Worm (Caenorhabditis elegans) whole organism, L1 larva: ENCODE measurements around the gene pho-14.

Source experiments
- C16A3.4 ChIP-seq: fragments of 150-350 bp; optimal IDR thresholded peaks from 2 replicates; lab custom pipeline; 2014; ENCODE audit warnings: missing biosample characterization, missing genetic modification characterization
- alr-1 ChIP-seq: fragments of 200-800 bp; sonication (Bioruptor generic); optimal IDR thresholded peaks from 2 replicates; lab custom pipeline; 2018; ENCODE audit warnings: borderline replicate concordance, mild to moderate bottlenecking, missing genetic modification characterization, missing compliant biosample characterization
- blmp-1 ChIP-seq: fragments of 150-350 bp; optimal IDR thresholded peaks from 2 replicates; lab custom pipeline; 2014; ENCODE audit warnings: missing biosample characterization, missing genetic modification characterization
- ceh-63 ChIP-seq: fragments of 200-800 bp; sonication (Bioruptor generic); optimal IDR thresholded peaks from 2 replicates; lab custom pipeline; 2018; ENCODE audit warnings: mild to moderate bottlenecking, missing genetic modification characterization, missing compliant biosample characterization
- ceh-8 ChIP-seq: fragments of 200-800 bp; sonication (Bioruptor generic); optimal IDR thresholded peaks from 2 replicates; lab custom pipeline; 2018; ENCODE audit warnings: mild to moderate bottlenecking, missing genetic modification characterization, moderate library complexity, missing compliant biosample characterization
- ceh-82 ChIP-seq, 3 experiments: fragments of 150-350 bp in 1 of 3; sonication (generic microtip) in 2 of 3; optimal IDR thresholded peaks; 2 replicates each; lab custom pipeline; 2014 to 2017; ENCODE audit warnings: missing biosample characterization in 3 of 3, missing genetic modification characterization in 3 of 3
- ceh-88 ChIP-seq: fragments of 200-800 bp; sonication (Bioruptor generic); IDR thresholded peaks from 2 replicates; pipeline ENCODE4 v1.3.6; 2022; ENCODE audit warnings: missing genetic modification characterization, missing compliant biosample characterization
- dpl-1 ChIP-seq, 3 experiments: fragments of 150-350 bp in 2 of 3; sonication (generic microtip) in 1 of 3; optimal IDR thresholded peaks; 2 replicates each; lab custom pipeline; 2014 to 2017; ENCODE audit warnings: missing biosample characterization in 3 of 3, missing genetic modification characterization in 3 of 3, missing genetic modification reagents in 3 of 3
- dsc-1 ChIP-seq: sonication (generic microtip); optimal IDR thresholded peaks from 2 replicates; lab custom pipeline; 2016; ENCODE audit warnings: mild to moderate bottlenecking, missing genetic modification characterization, missing compliant biosample characterization
- efl-1 ChIP-seq, 4 experiments: fragments of 150-350 bp; optimal IDR thresholded peaks in 3 of 4; peaks in 1 of 4; 1 replicate in 1 of 4; 2 replicates in 3 of 4; lab custom pipeline; 2014; ENCODE audit warnings: missing biosample characterization in 2 of 4, missing genetic modification characterization in 2 of 4, missing genetic modification reagents in 2 of 4
- egl-13 ChIP-seq: sonication (generic microtip); optimal IDR thresholded peaks from 2 replicates; lab custom pipeline; 2016; ENCODE audit warnings: missing genotype, missing genetic modification reagents, missing genetic modification characterization, missing compliant biosample characterization
- egl-27 ChIP-seq, 2 experiments: fragments of 150-350 bp in 1 of 2; sonication (generic microtip); optimal IDR thresholded peaks; 3 replicates each; lab custom pipeline; 2017 to 2018; ENCODE audit warnings: missing biosample characterization in 2 of 2, missing genetic modification characterization in 2 of 2, missing genetic modification reagents in 2 of 2
- elt-3 ChIP-seq, 6 experiments: fragments of 150-350 bp in 1 of 6; sonication (generic microtip); optimal IDR thresholded peaks; 2 replicates each; lab custom pipeline; 2017 to 2018; ENCODE audit warnings: missing biosample characterization in 6 of 6, missing genetic modification characterization in 6 of 6, inconsistent platforms in 1 of 6
- fkh-10 ChIP-seq: sonication (generic microtip); optimal IDR thresholded peaks from 2 replicates; lab custom pipeline; 2017; ENCODE audit warnings: missing biosample characterization, missing genetic modification reagents, missing genetic modification characterization
- fkh-8 ChIP-seq: sonication (generic microtip); optimal IDR thresholded peaks from 2 replicates; lab custom pipeline; 2016; ENCODE audit warnings: mild to moderate bottlenecking, missing genetic modification characterization, missing compliant biosample characterization
- grh-1 ChIP-seq: fragments of 200-800 bp; sonication (Bioruptor generic); IDR thresholded peaks from 2 replicates; pipeline ENCODE4 v1.3.6; 2022; ENCODE audit warnings: missing genetic modification reagents, missing genetic modification characterization, missing compliant biosample characterization
- hpl-2 ChIP-seq: fragments of 150-350 bp; optimal IDR thresholded peaks from 2 replicates; lab custom pipeline; 2014; ENCODE audit warnings: missing biosample characterization, missing genetic modification reagents, missing genetic modification characterization
- isw-1 ChIP-seq: fragments of 200-800 bp; sonication (Bioruptor generic); IDR thresholded peaks from 2 replicates; pipeline ENCODE4 v1.3.6; 2022; ENCODE audit warnings: missing genetic modification characterization, missing compliant biosample characterization
- lin-13 ChIP-seq: fragments of 150-350 bp; optimal IDR thresholded peaks from 2 replicates; lab custom pipeline; 2014; ENCODE audit warnings: missing biosample characterization, missing genetic modification reagents, missing genetic modification characterization
- lin-14 ChIP-seq: fragments of 200-800 bp; sonication (Bioruptor generic); optimal IDR thresholded peaks from 2 replicates; lab custom pipeline; 2018; ENCODE audit warnings: mild to moderate bottlenecking, missing genetic modification characterization, moderate library complexity, missing compliant biosample characterization
- lin-15B ChIP-seq: fragments of 150-350 bp; sonication (generic microtip); optimal IDR thresholded peaks from 3 replicates; lab custom pipeline; 2014; ENCODE audit warnings: missing biosample characterization, missing genetic modification characterization
- lin-35 ChIP-seq, 2 experiments: fragments of 150-350 bp; optimal IDR thresholded peaks; 2 replicates each; lab custom pipeline; 2014; ENCODE audit warnings: missing biosample characterization in 2 of 2, missing genetic modification characterization in 2 of 2, missing genetic modification reagents in 2 of 2
- lir-3 ChIP-seq: sonication (generic microtip); optimal IDR thresholded peaks from 2 replicates; lab custom pipeline; 2016; ENCODE audit warnings: mild to moderate bottlenecking, missing genetic modification characterization, moderate library complexity, missing compliant biosample characterization; ENCODE audit not compliant: poor library complexity
- lsy-2 ChIP-seq, 2 experiments: fragments of 150-350 bp; optimal IDR thresholded peaks; 2 replicates each; lab custom pipeline; 2014; ENCODE audit warnings: missing biosample characterization in 2 of 2, missing genetic modification characterization in 2 of 2
- mab-9 ChIP-seq: fragments of 200-800 bp; sonication (Bioruptor generic); IDR thresholded peaks from 2 replicates; pipeline ENCODE4 v1.3.6; 2022; ENCODE audit warnings: missing genetic modification reagents, missing genetic modification characterization, missing compliant biosample characterization
- mdl-1 ChIP-seq, 2 experiments: fragments of 150-350 bp; optimal IDR thresholded peaks; 2 replicates each; lab custom pipeline; 2014 to 2017; ENCODE audit warnings: missing biosample characterization in 2 of 2, missing genetic modification characterization in 2 of 2, inconsistent platforms in 1 of 2
- mep-1 ChIP-seq: fragments of 150-350 bp; optimal IDR thresholded peaks from 2 replicates; lab custom pipeline; 2014; ENCODE audit warnings: missing biosample characterization, missing genetic modification characterization
- nhr-19 ChIP-seq: fragments of 200-800 bp; sonication (Bioruptor generic); conservative IDR thresholded peaks from 2 replicates; pipeline ENCODE4 v1.3.6; 2022; ENCODE audit warnings: missing genetic modification characterization, missing compliant biosample characterization
- nhr-20 ChIP-seq: sonication (generic microtip); optimal IDR thresholded peaks from 2 replicates; lab custom pipeline; 2016; ENCODE audit warnings: mild to moderate bottlenecking, missing genetic modification characterization, missing compliant biosample characterization
- nhr-47 ChIP-seq: sonication (generic microtip); optimal IDR thresholded peaks from 2 replicates; lab custom pipeline; 2016; ENCODE audit warnings: mild to moderate bottlenecking, missing genetic modification characterization, moderate library complexity, missing compliant biosample characterization
- nhr-71 ChIP-seq: sonication (generic microtip); optimal IDR thresholded peaks from 2 replicates; lab custom pipeline; 2016; ENCODE audit warnings: mild to moderate bottlenecking, missing genetic modification characterization, moderate library complexity, missing compliant biosample characterization
- nhr-76 ChIP-seq: sonication (generic microtip); optimal IDR thresholded peaks from 2 replicates; lab custom pipeline; 2017; ENCODE audit warnings: missing biosample characterization, missing genetic modification characterization
- nhr-85 ChIP-seq: sonication (generic microtip); peaks from one replicate; lab custom pipeline; 2016; ENCODE audit warnings: missing genetic modification characterization, inconsistent platforms, missing compliant biosample characterization
- nhr-90 ChIP-seq: sonication (generic microtip); optimal IDR thresholded peaks from 2 replicates; lab custom pipeline; 2016; ENCODE audit warnings: mild to moderate bottlenecking, missing genetic modification characterization, missing compliant biosample characterization; ENCODE audit not compliant: poor library complexity
- pax-3 ChIP-seq: fragments of 200-800 bp; sonication (Bioruptor generic); optimal IDR thresholded peaks from 2 replicates; lab custom pipeline; 2018; ENCODE audit warnings: mild to moderate bottlenecking, missing genetic modification characterization, moderate library complexity, missing compliant biosample characterization
- rnt-1 ChIP-seq: sonication (generic microtip); optimal IDR thresholded peaks from 2 replicates; lab custom pipeline; 2016; ENCODE audit warnings: mild to moderate bottlenecking, missing genetic modification characterization, moderate library complexity, missing compliant biosample characterization
- snpc-4 ChIP-seq: fragments of 150-350 bp; optimal IDR thresholded peaks from 2 replicates; lab custom pipeline; 2014; ENCODE audit warnings: missing biosample characterization, missing genetic modification characterization
- snu-23 ChIP-seq: sonication (generic microtip); optimal IDR thresholded peaks from 2 replicates; lab custom pipeline; 2016; ENCODE audit warnings: missing genetic modification characterization, missing compliant biosample characterization
- sox-4 ChIP-seq: sonication (generic microtip); optimal IDR thresholded peaks from 2 replicates; lab custom pipeline; 2016; ENCODE audit warnings: missing genetic modification characterization, missing compliant biosample characterization
- swsn-7 ChIP-seq: sonication (generic microtip); optimal IDR thresholded peaks from 2 replicates; lab custom pipeline; 2016; ENCODE audit warnings: missing genetic modification characterization, missing compliant biosample characterization
- tbx-2 ChIP-seq: sonication (generic microtip); optimal IDR thresholded peaks from 2 replicates; lab custom pipeline; 2016; ENCODE audit warnings: missing genetic modification characterization, missing compliant biosample characterization
- tlp-1 ChIP-seq: fragments of 150-350 bp; optimal IDR thresholded peaks from 2 replicates; lab custom pipeline; 2014; ENCODE audit warnings: missing biosample characterization, missing genetic modification characterization
- unc-86 ChIP-seq: sonication (generic microtip); optimal IDR thresholded peaks from 2 replicates; lab custom pipeline; 2016; ENCODE audit warnings: missing genetic modification characterization, missing compliant biosample characterization
- unc-98 ChIP-seq: fragments of 200-800 bp; sonication (Bioruptor generic); IDR thresholded peaks from 2 replicates; pipeline ENCODE4 v1.3.6; 2022; ENCODE audit warnings: missing genetic modification characterization, missing compliant biosample characterization
- xbp-1 ChIP-seq: sonication (generic microtip); optimal IDR thresholded peaks from 2 replicates; lab custom pipeline; 2016; ENCODE audit warnings: missing genetic modification characterization, missing compliant biosample characterization
- ztf-11 ChIP-seq, 2 experiments: sonication (generic microtip); optimal IDR thresholded peaks; 2 replicates each; lab custom pipeline; 2016 to 2017; ENCODE audit warnings: missing genetic modification characterization in 2 of 2, missing biosample characterization in 1 of 2, missing compliant biosample characterization in 1 of 2

The pho-14 gene

DNA sequence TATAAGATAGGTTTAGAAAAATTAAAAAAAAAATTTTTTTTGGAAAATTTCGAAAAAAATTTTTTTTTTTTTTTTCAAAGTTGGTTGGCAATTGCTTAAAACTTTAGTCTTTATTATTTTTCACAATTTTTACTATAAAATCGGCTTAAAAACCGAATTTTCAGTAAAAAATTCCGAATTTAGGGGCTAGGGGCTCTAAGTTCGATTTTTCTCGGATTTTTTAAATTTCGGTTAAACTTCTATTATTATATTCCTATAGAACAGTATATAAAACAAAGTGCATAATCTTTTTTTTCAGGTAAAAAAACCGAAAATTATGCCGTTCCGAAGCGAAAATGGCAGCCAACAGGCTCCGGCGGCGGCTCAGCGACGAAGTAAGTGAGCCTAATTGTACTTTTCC lies 35.9 kb upstream of the pho-14 start, which contains the start of gene pod-2:
Gene pod-2 (plus strand): TSS at position 301 of the 400 bp plus-strand sequence.
- TF ChIP-seq dpl-1 (GFP tag; optimal IDR thresholded peaks at IDR 0.05; lab: Kevin White, UChicago): no peak
- no peak for TF ChIP-seq lir-3 (tag; lab: Kevin White, UChicago)
- no peak for TF ChIP-seq hpl-2 (GFP tag; lab: Kevin White, UChicago)
- TF ChIP-seq nhr-71 (tag; lab: Kevin White, UChicago): no peak
- TF ChIP-seq nhr-76 (tag; lab: Kevin White, UChicago): no peak
- no peak for TF ChIP-seq isw-1
- no peak for TF ChIP-seq egl-27 (tag; optimal IDR thresholded peaks at IDR 0.05; lab: Kevin White, UChicago)
- TF ChIP-seq snpc-4 (tag; lab: Kevin White, UChicago): no peak
- TF ChIP-seq fkh-10: no peak
- no peak for TF ChIP-seq mdl-1 (tag; optimal IDR thresholded peaks at IDR 0.05; lab: Kevin White, UChicago)
- TF ChIP-seq nhr-90 (tag; lab: Kevin White, UChicago): no peak
- no peak for TF ChIP-seq alr-1
- TF ChIP-seq ceh-63 (GFP tag; lab: Kevin White, UChicago): no peak
- TF ChIP-seq tlp-1 (tag; lab: Kevin White, UChicago): no peak
- TF ChIP-seq, all 84 proteins: peak for 0

DNA sequence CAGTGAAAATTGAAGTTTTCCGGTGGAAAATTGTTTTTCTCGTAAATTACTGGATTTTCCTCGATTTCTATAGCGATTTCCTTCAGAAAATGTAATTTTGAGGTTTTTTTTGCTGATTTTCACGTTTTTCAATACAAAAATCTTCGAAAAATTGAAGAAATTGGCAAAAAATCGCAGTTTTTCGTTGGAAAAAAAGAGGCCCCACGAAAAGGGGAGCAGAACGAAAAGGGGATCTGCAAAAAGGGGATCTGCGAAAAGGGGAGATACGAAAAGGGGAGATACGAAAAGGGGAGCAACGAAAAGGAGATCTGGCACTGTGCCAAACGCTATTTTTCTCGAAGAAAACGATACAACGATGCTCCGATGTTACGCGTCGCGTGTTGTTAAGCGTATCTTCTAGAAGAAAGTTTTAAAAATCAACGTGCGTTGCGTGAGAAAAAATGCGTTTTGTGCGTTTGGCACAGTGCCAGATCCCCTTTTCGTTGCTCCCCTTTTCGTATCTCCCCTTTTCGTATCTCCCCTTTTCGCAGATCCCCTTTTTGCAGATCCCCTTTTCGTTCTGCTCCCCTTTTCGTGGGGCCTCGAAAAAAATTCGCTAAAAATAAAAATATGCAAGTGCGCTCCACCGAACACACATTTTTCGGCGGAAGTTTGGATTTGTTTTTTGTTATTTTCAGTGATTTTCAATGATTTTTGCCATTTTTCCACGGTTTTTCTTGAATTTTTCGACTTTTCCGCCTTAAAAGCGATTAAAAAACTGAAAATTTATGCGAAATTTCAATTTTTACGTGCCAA lies 33.9 kb upstream of the pho-14 start:
- peak; percentile 31 for TF ChIP-seq blmp-1 (tag; lab: Kevin White, UChicago)
- TF ChIP-seq nhr-19: peak; percentile 67
- peak; percentile 49 for TF ChIP-seq snu-23 (GFP tag; lab: Kevin White, UChicago)
- peak in 1 of 2 experiments; percentile 50 for TF ChIP-seq lsy-2 (tag; optimal IDR thresholded peaks at IDR 0.05; lab: Kevin White, UChicago)
- TF ChIP-seq lin-14 (GFP tag; lab: Kevin White, UChicago): peak; percentile 56
- TF ChIP-seq unc-98 (GFP tag; lab: Robert Waterston, UW): peak; percentile 62
- TF ChIP-seq nhr-90 (tag; lab: Kevin White, UChicago): peak; percentile 49
- TF ChIP-seq efl-1 (optimal IDR thresholded peaks at IDR 0.05; lab: Kevin White, UChicago): peak; percentile 50 to 76
- peak; percentile 84 to 98 for TF ChIP-seq efl-1 (GFP tag; optimal IDR thresholded peaks at IDR 0.05 in 1 of 2; lab: Kevin White, UChicago)
- TF ChIP-seq grh-1 (GFP tag; lab: Robert Waterston, UW): 0 out of 2 replicates have a peak, but pooled peaks have one; percentile 23
- TF ChIP-seq rnt-1 (tag; lab: Kevin White, UChicago): peak; percentile 88
- peak; percentile 41 for TF ChIP-seq lin-13 (GFP tag; lab: Kevin White, UChicago)
- TF ChIP-seq ceh-8: peak; percentile 12
- TF ChIP-seq ztf-11 (tag; optimal IDR thresholded peaks at IDR 0.05; lab: Kevin White, UChicago): peak in 1 of 2 experiments; percentile 77
- peak; percentile 67 for TF ChIP-seq fkh-8 (tag; lab: Kevin White, UChicago)
- TF ChIP-seq lin-15B (tag; lab: Kevin White, UChicago): peak; percentile 34
- TF ChIP-seq egl-13 (tag; lab: Kevin White, UChicago): peak; percentile 49
- peak; percentile 24 for TF ChIP-seq mep-1
- TF ChIP-seq dsc-1 (tag; lab: Kevin White, UChicago): peak; percentile 25
- TF ChIP-seq isw-1: peak; percentile 69
- peak; percentile 45 for TF ChIP-seq xbp-1 (tag; lab: Kevin White, UChicago)
- TF ChIP-seq pax-3 (tag; lab: Kevin White, UChicago): peak; percentile 49
- peak; percentile 44 for TF ChIP-seq tbx-2 (tag; lab: Kevin White, UChicago)
- TF ChIP-seq unc-86 (tag; lab: Kevin White, UChicago): peak; percentile 46
- peak; percentile 67 for TF ChIP-seq nhr-71 (tag; lab: Kevin White, UChicago)
- TF ChIP-seq sox-4 (tag; lab: Kevin White, UChicago): peak; percentile 39
- TF ChIP-seq mab-9: peak; percentile 76
- TF ChIP-seq nhr-20 (tag; lab: Kevin White, UChicago): peak; percentile 53
- peak in 1 of 6 experiments; percentile 31 for TF ChIP-seq elt-3 (tag; optimal IDR thresholded peaks at IDR 0.05; lab: Kevin White, UChicago)
- peak; percentile 32 for TF ChIP-seq C16A3.4
- TF ChIP-seq nhr-47: peak; percentile 71
- peak; percentile 71 for TF ChIP-seq ceh-88 (GFP tag; lab: Robert Waterston, UW)
- TF ChIP-seq swsn-7 (tag; lab: Kevin White, UChicago): peak; percentile 40
- TF ChIP-seq dpl-1 (GFP tag; optimal IDR thresholded peaks at IDR 0.05; lab: Kevin White, UChicago): peak; percentile 61 to 83 (median 75)
- TF ChIP-seq ceh-82 (tag; optimal IDR thresholded peaks at IDR 0.05; lab: Kevin White, UChicago): peak; percentile 15 to 36 (median 16)
- TF ChIP-seq nhr-85: peak; percentile 71
- TF ChIP-seq lin-35 (GFP tag; optimal IDR thresholded peaks at IDR 0.05; lab: Kevin White, UChicago): peak; percentile 50 to 91
